Worm (Caenorhabditis elegans): ENCODE measurements around the gene nhr-161.

Gene nhr-161

ce11 chrV:6989626-6990138 lies 7.0 kb upstream of the nhr-161 start, which contains the start of gene nhr-140:
nhr-140 (minus strand) TSS chrV:6989676.
- TF ChIP-seq elt-1 (tag; optimal IDR thresholded peaks at IDR 0.05): peak; percentile 56
- TF ChIP-seq aly-2 (tag; optimal IDR thresholded peaks at IDR 0.05): no peak

- TF ChIP-seq elt-3 (tag; optimal IDR thresholded peaks at IDR 0.05): no peak
- no peak for TF ChIP-seq fkh-2 (tag; optimal IDR thresholded peaks at IDR 0.05)
Measured at ce11 chrV:6987673-6988072, 5.0 kb upstream of the nhr-161 start, which contains the start of gene nhr-139. nhr-139 (minus strand) TSS chrV:6987773.

ce11 chrV:6985943-6986342 lies 3.2 kb upstream of the nhr-161 start, which contains the start of gene nhr-163:
nhr-163 (minus strand) TSS chrV:6986043.
- TF ChIP-seq ama-1 (optimal IDR thresholded peaks at IDR 0.05) (no peak), sea-2 (GFP tag; optimal IDR thresholded peaks at IDR 0.05) (no peak)

ce11 chrV:6979019-6979418 lies 3.7 kb downstream of the nhr-161 start, which contains the start of gene sre-12:
sre-12 (minus strand) TSS chrV:6979119.
- TF ChIP-seq ztf-11 (tag; optimal IDR thresholded peaks at IDR 0.05): no peak
- no peak for TF ChIP-seq jun-1 (tag; optimal IDR thresholded peaks at IDR 0.05)
- TF ChIP-seq nhr-67 (tag; optimal IDR thresholded peaks at IDR 0.05): no peak
- TF ChIP-seq nhr-23 (tag; optimal IDR thresholded peaks at IDR 0.05): no peak
- no peak for TF ChIP-seq unc-39 (tag; optimal IDR thresholded peaks at IDR 0.05)
- TF ChIP-seq nfya-1 (tag; optimal IDR thresholded peaks at IDR 0.05; ENCODE audit: insufficient read depth): no peak
- TF ChIP-seq ztf-4 (tag; optimal IDR thresholded peaks at IDR 0.05): no peak
- TF ChIP-seq fkh-10 (GFP tag; optimal IDR thresholded peaks at IDR 0.05): no peak
- TF ChIP-seq nhr-28 (tag; optimal IDR thresholded peaks at IDR 0.05): no peak
- no peak for TF ChIP-seq pqm-1 (tag; optimal IDR thresholded peaks at IDR 0.05)
- TF ChIP-seq ceh-28 (tag; optimal IDR thresholded peaks at IDR 0.05): no peak
- no peak for TF ChIP-seq egl-5 (tag; optimal IDR thresholded peaks at IDR 0.05)
- no peak for TF ChIP-seq mdl-1 (tag; optimal IDR thresholded peaks at IDR 0.05)
- no peak for TF ChIP-seq lin-39 (tag; optimal IDR thresholded peaks at IDR 0.05)
- TF ChIP-seq elt-1 (tag; optimal IDR thresholded peaks at IDR 0.05): no peak
- no peak for TF ChIP-seq ama-1 (optimal IDR thresholded peaks at IDR 0.05)
- no peak for TF ChIP-seq daf-12 (tag; optimal IDR thresholded peaks at IDR 0.05)

ce11 chrV:6976047-6976446 lies 6.7 kb downstream of the nhr-161 start, which contains the start of gene srx-16:
srx-16 (plus strand) TSS chrV:6976347.
- TF ChIP-seq elt-3 (tag; optimal IDR thresholded peaks at IDR 0.05): no peak
- TF ChIP-seq nhr-43 (tag; optimal IDR thresholded peaks at IDR 0.05; ENCODE audit: poor library complexity, severe bottlenecking): no peak
- no peak for TF ChIP-seq unc-39 (tag; optimal IDR thresholded peaks at IDR 0.05)
- no peak for TF ChIP-seq pha-4 (tag; optimal IDR thresholded peaks at IDR 0.05)
- TF ChIP-seq nhr-76 (tag; optimal IDR thresholded peaks at IDR 0.05): no peak
- no peak for TF ChIP-seq egl-27 (tag; optimal IDR thresholded peaks at IDR 0.05)

- no peak for TF ChIP-seq nhr-76 (tag; optimal IDR thresholded peaks at IDR 0.05)
Measured at ce11 chrV:6971567-6971966, 11.1 kb downstream of the nhr-161 start, which contains the start of gene srx-59. srx-59 (plus strand) TSS chrV:6971867.

DNA sequence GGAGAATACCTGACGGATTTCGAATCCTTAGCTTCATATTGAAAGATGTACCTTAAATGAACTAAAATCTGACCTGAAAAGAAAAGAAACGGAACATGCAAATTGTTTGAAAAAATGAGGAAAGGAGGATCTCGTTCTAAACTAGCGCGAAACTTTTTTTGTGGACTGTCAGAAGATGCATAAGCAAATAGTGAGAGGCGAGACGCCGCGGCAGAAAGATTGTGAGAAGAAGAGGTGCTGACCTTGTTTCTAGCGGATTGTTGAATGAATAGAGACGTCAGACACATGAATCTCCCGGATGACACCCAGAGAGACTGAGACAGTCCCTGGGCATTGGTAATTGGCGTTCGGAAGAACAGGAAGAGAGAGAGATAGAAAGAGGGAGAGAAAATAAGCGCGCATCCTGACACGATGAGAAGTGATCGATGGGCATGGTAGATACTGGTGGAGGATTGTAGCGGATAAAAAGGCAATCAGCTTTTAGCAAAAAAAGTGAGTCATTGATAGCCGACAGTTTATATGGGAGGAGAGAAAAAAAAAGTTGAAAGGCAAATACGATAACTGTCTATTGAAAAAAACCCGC lies 12.7 kb downstream of the nhr-161 start, which contains the start of gene ptr-15:
Gene ptr-15, minus strand, starts transcription at position 51 of the 583 bp plus-strand sequence.
- peak; percentile 82 for TF ChIP-seq nhr-23 (tag; optimal IDR thresholded peaks at IDR 0.05)
- peak; percentile 34 for TF ChIP-seq nhr-43 (tag; optimal IDR thresholded peaks at IDR 0.05; ENCODE audit: poor library complexity, severe bottlenecking)
- peak; percentile 13 for TF ChIP-seq nhr-25 (tag; optimal IDR thresholded peaks at IDR 0.05)
- peak in 1 of 3 experiments; percentile 19 for TF ChIP-seq elt-3 (tag; optimal IDR thresholded peaks at IDR 0.05)
- no peak for TF ChIP-seq nhr-77 (tag; optimal IDR thresholded peaks at IDR 0.05)

ce11 chrV:6956237-6956636 lies 26.5 kb downstream of the nhr-161 start, which contains the start of gene mec-1:
mec-1 (plus strand) TSS chrV:6956537.
- TF ChIP-seq ceh-9 (tag; optimal IDR thresholded peaks at IDR 0.05) (no peak), ceh-16 (tag; optimal IDR thresholded peaks at IDR 0.05) (no peak), fkh-10 (GFP tag; optimal IDR thresholded peaks at IDR 0.05) (no peak), fkh-2 (tag; optimal IDR thresholded peaks at IDR 0.05) (no peak), unc-62 (GFP tag; optimal IDR thresholded peaks at IDR 0.05) (no peak), nhr-28 (tag; optimal IDR thresholded peaks at IDR 0.05) (no peak), lin-15B (tag; optimal IDR thresholded peaks at IDR 0.05) (no peak), nhr-23 (tag; optimal IDR thresholded peaks at IDR 0.05) (no peak), egl-5 (tag; optimal IDR thresholded peaks at IDR 0.05) (no peak), nhr-237 (tag; optimal IDR thresholded peaks at IDR 0.05) (no peak)
